Fruit fly (Drosophila melanogaster): ENCODE results near the gene Aduk.

Aduk gene

DNA sequence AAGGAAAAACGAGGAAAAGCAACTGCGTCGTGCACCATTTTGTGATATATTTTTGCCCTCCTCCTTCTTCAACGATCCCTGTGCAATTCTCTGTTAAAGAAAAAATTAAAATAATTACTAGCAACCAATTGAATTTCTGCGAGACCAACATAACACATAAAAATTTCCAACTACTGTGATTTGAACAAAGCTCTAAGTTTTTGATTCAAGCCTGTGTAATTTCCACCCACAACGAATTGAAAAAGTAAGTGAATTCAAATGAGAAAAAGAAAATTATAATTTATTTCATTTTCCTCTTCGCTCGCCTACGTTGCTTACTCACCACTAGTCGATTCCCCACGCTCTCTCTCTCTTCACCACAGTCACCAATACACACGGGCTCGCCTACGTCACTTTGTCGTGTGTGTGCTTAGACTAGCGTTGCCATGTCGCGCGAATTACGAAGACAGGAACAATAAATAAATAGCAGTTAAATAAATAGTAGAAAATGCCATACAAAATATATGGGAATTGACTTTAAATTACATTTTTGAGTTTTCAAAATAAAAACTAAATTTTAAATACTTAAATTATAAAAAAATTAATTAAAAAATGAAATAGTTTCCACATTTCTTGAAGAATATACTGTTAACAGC, 7.9 kb upstream of the Aduk start (continued):
- peak; percentile 85 for TF ChIP-seq ash1 (GFP tag; optimal IDR thresholded peaks at IDR 0.05)
- TF ChIP-seq CG11504 (tag; optimal IDR thresholded peaks at IDR 0.05), result peak; percentile 62
- TF ChIP-seq vvl (GFP tag; IDR thresholded peaks at IDR 0.05), result peak; percentile 77
- TF ChIP-seq chm (GFP tag; IDR thresholded peaks at IDR 0.05), result peak; percentile 6; the same call in 1 of the 2 replicates
- peak; percentile 8 for TF ChIP-seq mam (GFP tag; optimal IDR thresholded peaks at IDR 0.05)
- TF ChIP-seq Sox102F (GFP tag; optimal IDR thresholded peaks at IDR 0.05), result peak; percentile 44
- TF ChIP-seq CG32532 (GFP tag; IDR thresholded peaks at IDR 0.05), result 0 out of 2 replicates have a peak, but pooled peaks have one; percentile 15
- peak; percentile 55 for TF ChIP-seq Blimp-1 (GFP tag; optimal IDR thresholded peaks at IDR 0.05)
- TF ChIP-seq Chrac-16 (GFP tag; optimal IDR thresholded peaks at IDR 0.05), result no peak
- TF ChIP-seq CrebB (tag; optimal IDR thresholded peaks at IDR 0.05), result peak; percentile 79
- TF ChIP-seq da (GFP tag; optimal IDR thresholded peaks at IDR 0.05), result no peak
- peak; percentile 67 for TF ChIP-seq CG17359 (tag; optimal IDR thresholded peaks at IDR 0.05)
- TF ChIP-seq CG4424 (GFP tag; optimal IDR thresholded peaks at IDR 0.05), result peak; percentile 24
- TF ChIP-seq NfI (GFP tag; optimal IDR thresholded peaks at IDR 0.05), result peak; percentile 58
- TF ChIP-seq CG17186 (GFP tag; optimal IDR thresholded peaks at IDR 0.05), result no peak
- peak; percentile 57 for TF ChIP-seq Nf-YC (tag; optimal IDR thresholded peaks at IDR 0.05)
- TF ChIP-seq disco-r (GFP tag; optimal IDR thresholded peaks at IDR 0.05), result no peak
- TF ChIP-seq zen2 (GFP tag; IDR thresholded peaks at IDR 0.05; ENCODE audit: partially characterized antibody), result no peak
- TF ChIP-seq CG1233 (GFP tag; optimal IDR thresholded peaks at IDR 0.05), result peak; percentile 62
- TF ChIP-seq CG15011 (GFP tag; optimal IDR thresholded peaks at IDR 0.05), result peak; percentile 56
- peak; percentile 79 for TF ChIP-seq nom (GFP tag; optimal IDR thresholded peaks at IDR 0.05)
- TF ChIP-seq BtbVII (GFP tag; optimal IDR thresholded peaks at IDR 0.05), result peak; percentile 67
- peak; percentile 4 for TF ChIP-seq CG12942 (GFP tag; optimal IDR thresholded peaks at IDR 0.05)
- peak; percentile 25 for TF ChIP-seq dmrt11E (tag; optimal IDR thresholded peaks at IDR 0.05)
- TF ChIP-seq cg (GFP tag; optimal IDR thresholded peaks at IDR 0.05), result peak; percentile 79
- no peak for TF ChIP-seq CG34224 (GFP tag; IDR thresholded peaks at IDR 0.05; ENCODE audit: partially characterized antibody)
- peak; percentile 17 for TF ChIP-seq CG10209 (GFP tag; optimal IDR thresholded peaks at IDR 0.05)
- peak; percentile 18 for TF ChIP-seq bigmax (GFP tag; optimal IDR thresholded peaks at IDR 0.05)
- TF ChIP-seq gsb-n (tag; optimal IDR thresholded peaks at IDR 0.05), result peak; percentile 61
- TF ChIP-seq CG12299 (tag; optimal IDR thresholded peaks at IDR 0.05), result peak; percentile 81
- TF ChIP-seq trh (GFP tag; optimal IDR thresholded peaks at IDR 0.05), result peak; percentile 12
- peak; percentile 61 for TF ChIP-seq CG6854 (GFP tag; optimal IDR thresholded peaks at IDR 0.05)
- peak; percentile 48 for TF ChIP-seq CG17385 (GFP tag; optimal IDR thresholded peaks at IDR 0.05)
- peak; percentile 48 for TF ChIP-seq CG17568 (GFP tag; optimal IDR thresholded peaks at IDR 0.05)
- TF ChIP-seq Hsf (GFP tag; optimal IDR thresholded peaks at IDR 0.05), result peak; percentile 25
- TF ChIP-seq zf30C (GFP tag; optimal IDR thresholded peaks at IDR 0.05), result peak; percentile 46
- TF ChIP-seq sens (GFP tag), result peak; percentile 73
- no peak for TF ChIP-seq yki (optimal IDR thresholded peaks at IDR 0.05)
- no peak for TF ChIP-seq bab2 (GFP tag; optimal IDR thresholded peaks at IDR 0.05)
- TF ChIP-seq Adf1 (GFP tag; IDR thresholded peaks at IDR 0.05), result peak; percentile 17; the same call in 1 of the 2 replicates
- TF ChIP-seq eyg (GFP tag; optimal IDR thresholded peaks at IDR 0.05), result no peak
- TF ChIP-seq CG13296 (GFP tag; optimal IDR thresholded peaks at IDR 0.05), result peak; percentile 75
- TF ChIP-seq odd (GFP tag; optimal IDR thresholded peaks at IDR 0.05), result peak; percentile 65
- TF ChIP-seq scrt (GFP tag; optimal IDR thresholded peaks at IDR 0.05), result peak; percentile 22
- TF ChIP-seq CG11456 (GFP tag; IDR thresholded peaks at IDR 0.05), result no peak
- TF ChIP-seq CG6765 (GFP tag; optimal IDR thresholded peaks at IDR 0.05), result peak; percentile 50
- TF ChIP-seq CG12071 (GFP tag; optimal IDR thresholded peaks at IDR 0.05), result peak; percentile 69
- TF ChIP-seq CG2199 (GFP tag; IDR thresholded peaks at IDR 0.05), result 0 out of 3 replicates have a peak, but pooled peaks have one; percentile 19
- TF ChIP-seq lbe (GFP tag; optimal IDR thresholded peaks at IDR 0.05), result peak; percentile 63

Measured in whole organism, embryonic.